Fruit fly (Drosophila melanogaster): ENCODE measurements around the gene Six4.
A peak's percentile ranks its signal among the peaks of the same experiment; 100 is the strongest.

The Six4 gene

dm6 chr3L:20784812-20785671 lies 7.5 kb downstream of the Six4 start (continued):
- TF ChIP-seq Spps (tag; optimal IDR thresholded peaks at IDR 0.05) (no peak), Fer2 (tag; optimal IDR thresholded peaks at IDR 0.05) (peak; percentile 32), bbx (GFP tag; IDR thresholded peaks at IDR 0.05; ENCODE audit: partially characterized antibody) (peak; percentile 64), CG8924 (tag; optimal IDR thresholded peaks at IDR 0.05) (peak; percentile 40), z (GFP tag; IDR thresholded peaks at IDR 0.05) (peak; percentile 67; the same call in 2 of the 3 replicates), CG6272 (GFP tag; IDR thresholded peaks at IDR 0.05) (no peak), CG14965 (GFP tag; optimal IDR thresholded peaks at IDR 0.05; ENCODE audit: borderline replicate concordance) (no peak), cad (GFP tag; optimal IDR thresholded peaks at IDR 0.05) (peak; percentile 19), her (GFP tag; optimal IDR thresholded peaks at IDR 0.05) (peak; percentile 42), seq (GFP tag; IDR thresholded peaks at IDR 0.05) (peak; percentile 41; the same call in 1 of the 2 replicates), HmgZ (tag; optimal IDR thresholded peaks at IDR 0.05) (peak; percentile 48), nau (GFP tag; optimal IDR thresholded peaks at IDR 0.05) (no peak), Hey (tag; optimal IDR thresholded peaks at IDR 0.05) (no peak), onecut (GFP tag; IDR thresholded peaks at IDR 0.05) (0 out of 2 replicates have a peak, but pooled peaks have one; percentile 9), CG11398 (GFP tag; optimal IDR thresholded peaks at IDR 0.05) (no peak), CG8089 (GFP tag; optimal IDR thresholded peaks at IDR 0.05) (peak; percentile 18), Lim3 (GFP tag; IDR thresholded peaks at IDR 0.05) (no peak), gfzf (GFP tag; optimal IDR thresholded peaks at IDR 0.05) (no peak), chif (GFP tag; optimal IDR thresholded peaks at IDR 0.05) (no peak), mam (GFP tag; optimal IDR thresholded peaks at IDR 0.05) (peak; percentile 14), toy (GFP tag; IDR thresholded peaks at IDR 0.05) (no peak), Ravus (GFP tag; IDR thresholded peaks at IDR 0.05) (no peak), Bdp1 (GFP tag; optimal IDR thresholded peaks at IDR 0.05) (no peak), CG12769 (tag; optimal IDR thresholded peaks at IDR 0.05) (peak; percentile 33), CG18476 (GFP tag; optimal IDR thresholded peaks at IDR 0.05) (peak; percentile 17), ATbp (GFP tag; optimal IDR thresholded peaks at IDR 0.05) (peak; percentile 22), gce (GFP tag; IDR thresholded peaks at IDR 0.05) (no peak), D (optimal IDR thresholded peaks at IDR 0.05) (no peak), D (GFP tag; optimal IDR thresholded peaks at IDR 0.05) (peak; percentile 41), cg (GFP tag; optimal IDR thresholded peaks at IDR 0.05) (peak; percentile 62), CG17568 (GFP tag; optimal IDR thresholded peaks at IDR 0.05) (no peak), Kr (GFP tag; optimal IDR thresholded peaks at IDR 0.05) (no peak), Dip2 (GFP tag; IDR thresholded peaks at IDR 0.05) (no peak), tx (GFP tag; optimal IDR thresholded peaks at IDR 0.05) (no peak), CG7786 (GFP tag; optimal IDR thresholded peaks at IDR 0.05) (no peak), CG13424 (tag; optimal IDR thresholded peaks at IDR 0.05) (peak; percentile 50), CG32532 (GFP tag; IDR thresholded peaks at IDR 0.05) (peak; percentile 46; the same call in 1 of the 2 replicates), CG7357 (GFP tag; IDR thresholded peaks at IDR 0.05) (no peak), oc (tag; optimal IDR thresholded peaks at IDR 0.05) (peak; percentile 26), Elba2 (GFP tag; optimal IDR thresholded peaks at IDR 0.05) (no peak), gsb (GFP tag; IDR thresholded peaks at IDR 0.05) (no peak), CG11093 (GFP tag; IDR thresholded peaks at IDR 0.05) (no peak), vvl (GFP tag; IDR thresholded peaks at IDR 0.05) (peak; percentile 68), lov (optimal IDR thresholded peaks at IDR 0.05) (no peak), lov (GFP tag; IDR thresholded peaks at IDR 0.05) (no peak), Asciz (GFP tag; optimal IDR thresholded peaks at IDR 0.05) (no peak), CG12942 (GFP tag; optimal IDR thresholded peaks at IDR 0.05) (no peak), psq (GFP tag; optimal IDR thresholded peaks at IDR 0.05) (peak; percentile 66), CG11696 (GFP tag; IDR thresholded peaks at IDR 0.05) (0 out of 2 replicates have a peak, but pooled peaks have one; percentile 16), so (GFP tag; IDR thresholded peaks at IDR 0.05) (peak; percentile 57; the same call in 1 of the 3 replicates)

Measured in whole organism, embryonic.